Worm (Caenorhabditis elegans) whole organism, late embryonic: Measurements from ENCODE around the gene C27C12.3.

ENCODE experiments used
- elt-4 ChIP-seq: sonication (generic microtip); optimal IDR thresholded peaks from 2 replicates; lab custom pipeline; 2016; ENCODE audit warnings: missing genetic modification characterization, missing compliant biosample characterization
- nhr-11 ChIP-seq: fragments of 150-350 bp; optimal IDR thresholded peaks from 2 replicates; lab custom pipeline; 2014; ENCODE audit warnings: missing biosample characterization, missing genetic modification characterization
- pha-4 ChIP-seq: fragments of 150-350 bp; optimal IDR thresholded peaks from 2 replicates; lab custom pipeline; 2018; ENCODE audit warnings: missing biosample characterization, missing genetic modification reagents, missing genetic modification characterization
- zip-5 ChIP-seq: sonication (generic microtip); optimal IDR thresholded peaks from 2 replicates; lab custom pipeline; 2016; ENCODE audit warnings: missing genetic modification characterization, missing compliant biosample characterization

DNA sequence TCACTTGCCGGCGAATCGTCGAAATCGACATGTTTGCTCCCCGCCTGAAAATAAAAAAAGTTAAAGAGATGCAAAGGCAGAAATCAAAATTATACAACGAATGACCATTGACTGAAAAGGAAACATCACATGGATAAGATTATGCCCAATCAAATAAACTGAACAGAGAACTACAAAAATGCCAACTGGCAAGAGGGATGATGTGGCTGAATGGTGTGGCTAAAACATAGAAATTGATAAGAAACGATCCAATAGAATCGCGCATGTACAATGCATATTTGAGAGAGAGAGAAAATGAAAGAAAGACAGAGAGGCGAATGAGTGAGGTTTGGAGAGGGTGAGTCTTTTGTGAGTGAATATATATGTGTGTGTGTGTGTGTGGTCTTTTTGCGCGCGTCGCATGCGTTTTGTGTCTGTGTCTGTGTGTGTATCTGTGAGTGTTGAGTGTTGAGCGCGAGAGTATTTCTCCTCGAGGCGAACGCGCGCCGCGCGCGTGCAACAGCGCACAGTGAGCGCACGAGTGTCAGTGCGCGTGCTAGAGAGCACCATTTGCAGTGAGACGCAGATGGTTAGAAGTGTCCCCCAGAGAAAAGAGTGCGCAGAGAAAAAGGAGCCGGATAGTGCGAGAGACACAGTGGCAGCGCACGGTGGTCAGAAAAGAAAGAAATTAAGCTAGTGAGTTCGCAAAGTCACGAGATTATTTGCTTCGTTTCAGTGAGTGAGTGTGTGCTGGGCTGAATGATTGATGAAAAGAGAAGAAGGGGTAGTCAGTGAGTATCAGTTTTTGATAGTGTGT, 47.0 kb downstream of the C27C12.3 start, which contains the start of gene epn-1:
- TF ChIP-seq zip-5 (peak; percentile 16), elt-4 (no peak), pha-4 (tag; lab: Kevin White, UChicago) (no peak), nhr-11 (tag; lab: Kevin White, UChicago) (no peak)
